Worm (Caenorhabditis elegans): ENCODE data around the gene srz-44.
"Not testable (repeated sequence)": the region's sequence is repeated elsewhere in the genome, so short reads cannot be mapped to it uniquely, and the experiment has no call there.

Gene srz-44

DNA sequence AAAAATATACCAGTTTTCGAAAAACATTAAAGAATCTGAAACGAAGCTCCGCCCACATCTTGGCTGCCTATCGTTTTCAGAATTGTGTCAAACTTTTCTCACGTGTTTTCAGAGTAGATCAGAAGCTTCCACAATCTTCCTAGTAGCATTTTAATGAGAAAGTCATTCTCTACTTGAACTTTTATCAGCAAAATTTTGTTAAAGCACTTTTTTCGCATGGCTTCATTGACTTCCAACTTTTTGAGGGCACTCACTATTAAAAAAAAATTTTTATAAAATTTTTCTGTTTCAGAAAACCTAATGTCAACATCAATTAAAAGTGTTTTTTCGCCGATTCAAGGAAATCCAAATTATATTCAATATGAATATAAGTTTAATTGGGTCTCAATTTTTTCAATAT lies 11.4 kb upstream of the srz-44 start, which contains the start of gene sru-42:
Gene sru-42 (plus strand): TSS at position 301 of the 400 bp plus-strand sequence.
- TF ChIP-seq unc-62 (GFP tag; optimal IDR thresholded peaks at IDR 0.05): no peak

DNA sequence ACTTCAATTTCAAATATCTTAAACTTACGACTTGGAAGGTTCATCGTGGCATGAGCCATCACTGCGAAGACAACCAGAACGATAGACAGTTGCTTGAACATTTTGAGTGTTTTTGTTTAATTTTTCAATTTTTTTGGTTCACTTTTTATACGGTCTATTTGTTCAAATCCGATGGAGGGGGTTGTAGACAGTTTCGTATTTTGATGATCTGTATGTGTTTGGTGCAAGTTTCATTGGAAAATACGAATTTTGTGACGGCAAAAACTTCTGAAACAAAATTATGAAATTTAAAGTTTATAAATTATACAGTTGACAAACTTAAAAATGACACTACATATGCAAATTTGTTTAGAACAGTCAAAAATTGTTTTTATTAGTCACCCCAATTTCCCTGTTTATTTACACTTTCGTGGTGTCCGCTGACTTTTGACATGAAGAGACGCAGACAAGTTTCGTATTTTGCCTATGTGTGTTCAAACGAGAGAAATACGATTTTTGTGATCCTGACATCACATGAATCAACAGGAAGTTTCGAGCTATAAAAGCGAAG lies 8.9 kb upstream of the srz-44 start, which contains the start of the genes C55A1.7 and C55A1.6:
Gene C55A1.7 (minus strand): TSS at position 101 of the 550 bp plus-strand sequence.
Gene C55A1.6 (plus strand): TSS at position 500 of the 550 bp plus-strand sequence.
- TF ChIP-seq unc-62 (GFP tag; optimal IDR thresholded peaks at IDR 0.05): not testable (repeated sequence)

DNA sequence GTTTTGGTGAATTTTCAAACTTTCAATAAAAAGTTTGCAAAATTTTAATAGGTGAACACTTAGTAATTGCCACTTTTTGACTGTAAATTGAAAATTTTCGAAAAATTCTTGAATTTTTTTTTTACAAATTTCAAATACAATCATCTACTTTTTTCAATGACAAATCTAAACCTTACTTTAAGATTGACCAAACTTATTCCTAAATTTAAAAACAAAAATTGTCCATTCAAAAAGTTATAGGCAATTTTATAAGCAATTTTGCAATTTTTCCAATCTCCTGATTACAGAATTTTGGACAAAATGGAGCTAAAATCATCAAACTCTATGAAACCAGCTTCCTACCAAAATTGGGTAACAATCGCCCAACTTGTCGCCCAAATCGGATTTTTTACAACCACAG lies 5.8 kb upstream of the srz-44 start, which contains the start of gene str-23:
Gene str-23 (plus strand): TSS at position 301 of the 400 bp plus-strand sequence.
- TF ChIP-seq unc-62 (GFP tag; optimal IDR thresholded peaks at IDR 0.05): no peak

DNA sequence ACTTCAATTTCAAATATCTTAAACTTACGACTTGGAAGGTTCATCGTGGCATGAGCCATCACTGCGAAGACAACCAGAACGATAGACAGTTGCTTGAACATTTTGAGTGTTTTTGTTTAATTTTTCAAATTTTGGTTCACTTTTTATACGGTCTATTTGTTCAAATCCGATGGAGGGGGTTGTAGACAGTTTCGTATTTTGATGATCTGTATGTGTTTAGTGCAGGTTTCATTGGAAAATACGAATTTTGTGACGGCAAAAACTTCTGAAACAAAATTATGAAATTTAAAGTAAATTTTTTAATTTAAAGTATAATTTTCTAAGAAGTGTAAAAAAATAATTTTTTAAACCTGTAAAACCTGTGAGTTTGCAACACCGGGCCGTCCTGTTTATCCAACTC lies 4.4 kb upstream of the srz-44 start, which contains the start of gene C55A1.4:
Gene C55A1.4 (minus strand): TSS at position 101 of the 400 bp plus-strand sequence.
- not testable (repeated sequence) for TF ChIP-seq unc-62 (GFP tag; optimal IDR thresholded peaks at IDR 0.05)

DNA sequence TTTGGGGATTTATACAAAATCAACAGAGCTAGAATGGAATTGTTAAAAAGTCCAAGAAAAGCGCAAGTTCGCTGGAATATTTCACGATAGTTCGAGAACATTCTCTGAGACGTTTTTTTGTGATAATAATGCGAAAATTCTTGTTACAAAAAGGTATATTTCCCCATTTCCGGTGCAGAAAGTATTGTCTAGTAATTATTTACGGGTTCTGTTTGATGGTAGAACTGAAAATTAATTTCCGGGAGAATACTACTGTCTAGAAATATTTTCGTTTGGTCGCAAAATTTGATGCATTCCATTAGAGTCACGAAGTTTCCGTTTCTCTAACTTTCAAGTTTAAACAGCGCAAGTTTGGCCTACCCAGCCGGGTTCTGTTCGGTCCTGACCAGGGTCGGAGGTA lies 9.2 kb downstream of the srz-44 start, which contains the start of gene str-248:
Gene str-248 (minus strand): TSS at position 101 of the 400 bp plus-strand sequence.
- TF ChIP-seq unc-62 (GFP tag; optimal IDR thresholded peaks at IDR 0.05): no peak

DNA sequence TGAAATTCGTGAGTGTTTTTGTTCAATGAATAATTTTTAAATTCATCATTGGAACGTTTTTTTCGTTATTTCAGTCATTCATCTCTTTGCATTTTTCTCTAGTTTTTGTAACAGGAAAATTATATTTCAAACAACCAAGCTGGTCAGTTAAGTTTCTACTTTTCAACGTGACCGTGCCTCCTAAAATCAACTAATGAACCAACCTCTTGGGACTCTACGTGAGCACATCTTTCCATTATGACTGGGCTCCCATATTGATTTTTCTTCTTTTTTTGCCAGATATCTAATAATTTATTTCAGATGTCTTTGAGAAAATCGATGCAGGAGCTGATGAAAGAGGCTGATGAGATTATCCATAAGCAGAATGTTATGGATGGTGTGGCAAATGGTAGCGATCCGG lies 13.2 kb downstream of the srz-44 start, which contains the start of gene C55A1.11:
Gene C55A1.11 (plus strand): TSS at position 301 of the 400 bp plus-strand sequence.
- TF ChIP-seq unc-62 (GFP tag; optimal IDR thresholded peaks at IDR 0.05): no peak

DNA sequence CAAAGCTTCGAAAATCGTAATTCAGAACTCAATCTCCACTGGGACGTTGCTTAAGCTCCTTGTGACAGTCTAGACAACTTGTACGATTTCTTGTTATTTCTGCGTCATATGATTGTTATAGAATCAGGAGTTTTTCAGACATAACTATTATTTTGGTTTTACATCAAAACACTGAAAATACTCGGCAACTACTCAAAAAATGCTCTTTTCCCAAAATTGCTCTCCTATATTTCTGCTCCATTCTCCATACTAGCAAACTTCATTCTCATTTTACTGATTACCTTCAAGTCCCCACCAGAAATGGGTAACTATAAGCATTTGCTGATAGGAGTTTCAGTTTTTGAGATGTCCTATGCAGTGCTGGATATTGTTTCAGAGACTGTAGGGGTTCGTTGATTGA lies 17.2 kb downstream of the srz-44 start, which contains the start of gene C55A1.1:
Gene C55A1.1 (plus strand): TSS at position 301 of the 400 bp plus-strand sequence.
- TF ChIP-seq unc-62 (GFP tag; optimal IDR thresholded peaks at IDR 0.05): no peak

DNA sequence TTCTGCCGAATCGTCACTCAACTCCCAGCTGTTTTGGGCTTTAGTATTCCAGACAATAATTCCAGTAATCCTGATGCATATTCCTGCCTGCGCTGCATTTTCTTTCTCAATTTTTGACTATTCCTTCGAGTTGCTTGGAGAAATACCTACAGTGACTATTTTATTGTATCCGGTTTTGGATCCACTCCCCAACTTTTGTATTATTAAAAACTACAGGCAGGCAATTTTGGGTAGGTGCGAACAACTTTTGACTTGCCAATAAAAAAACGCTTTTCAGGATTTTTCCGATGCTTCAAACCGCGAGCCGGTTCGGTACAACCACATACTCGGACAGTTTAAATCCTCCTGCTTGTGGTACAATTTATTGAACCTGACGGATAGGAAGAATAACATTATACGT lies 24.2 kb downstream of the srz-44 start:
- no peak for TF ChIP-seq unc-62 (GFP tag; optimal IDR thresholded peaks at IDR 0.05)

DNA sequence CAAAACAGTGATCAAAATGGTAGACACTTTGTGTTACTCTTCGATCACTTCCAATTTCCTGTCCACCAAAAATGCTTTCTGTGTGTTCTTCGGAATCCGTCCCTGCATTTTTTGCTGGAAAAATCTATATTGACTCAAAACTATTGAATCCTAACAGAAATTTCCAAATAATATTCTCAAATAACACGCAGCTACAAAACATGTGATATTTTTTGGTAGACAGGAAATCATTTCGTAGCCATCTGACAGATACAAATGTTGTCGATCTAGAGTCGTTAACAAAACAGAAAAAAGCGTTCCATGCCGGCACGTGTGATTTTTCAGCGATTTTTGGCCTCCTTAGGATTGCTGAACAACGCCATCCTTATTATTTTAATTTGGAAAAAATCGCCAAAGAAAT lies 25.9 kb downstream of the srz-44 start, which contains the start of gene str-263:
Gene str-263 (plus strand): TSS at position 301 of the 400 bp plus-strand sequence.
- TF ChIP-seq unc-62 (GFP tag; optimal IDR thresholded peaks at IDR 0.05): no peak

DNA sequence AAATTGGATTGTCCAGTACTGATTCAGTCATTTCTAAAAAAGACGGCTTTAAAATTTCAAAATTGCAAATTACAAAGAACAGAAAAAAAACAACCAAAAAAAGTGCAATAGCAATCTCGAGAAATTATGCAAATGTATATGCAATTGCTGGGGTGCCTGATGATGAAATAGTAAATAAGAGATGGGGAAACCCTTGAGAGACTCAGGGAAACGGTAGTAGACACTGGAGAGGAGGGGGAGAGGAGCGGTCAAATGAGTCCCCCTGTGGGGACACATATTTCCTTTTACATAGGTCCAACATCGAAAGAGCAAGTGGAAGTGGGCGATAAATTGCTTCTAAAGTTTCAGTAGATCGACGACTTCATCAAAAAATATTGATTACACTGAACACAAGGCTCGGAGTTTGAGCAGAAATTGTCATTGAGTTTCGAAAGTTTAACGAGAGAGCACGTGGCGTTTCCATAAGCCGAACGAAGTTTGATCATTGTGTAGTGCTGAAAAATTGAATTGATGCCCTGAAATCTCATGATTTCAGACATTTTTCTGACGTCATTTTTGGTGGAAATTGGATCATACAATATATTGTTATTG lies 28.3 kb downstream of the srz-44 start, which contains the start of the genes fbxa-153 and str-12:
Gene fbxa-153 (minus strand): TSS at position 35 of the 591 bp plus-strand sequence.
Gene str-12 (plus strand): TSS at position 541 of the 591 bp plus-strand sequence.
- no peak for TF ChIP-seq unc-62 (GFP tag; optimal IDR thresholded peaks at IDR 0.05)

DNA sequence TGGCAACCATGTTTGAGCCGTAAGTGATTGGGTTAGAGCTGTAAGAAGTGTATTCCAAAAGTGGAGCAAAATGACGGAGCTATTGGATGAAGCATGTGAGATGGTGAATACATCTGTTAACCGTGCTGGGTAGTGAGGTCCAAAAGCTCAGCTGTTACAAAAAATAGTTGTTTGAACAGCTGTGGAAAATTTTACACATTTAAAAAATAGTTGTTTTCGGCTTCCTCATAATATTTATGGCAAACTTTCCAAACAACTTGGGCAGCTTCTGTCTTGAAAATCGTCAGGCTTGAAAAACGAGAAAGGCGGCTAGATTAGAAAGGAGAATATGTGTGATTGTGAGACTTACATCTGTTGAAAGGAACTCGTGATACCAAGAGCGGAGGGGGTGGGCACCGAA lies 33.7 kb downstream of the srz-44 start, which contains the start of gene fbxa-154:
Gene fbxa-154 (minus strand): TSS at position 101 of the 400 bp plus-strand sequence.
- no peak for TF ChIP-seq unc-62 (GFP tag; optimal IDR thresholded peaks at IDR 0.05)

DNA sequence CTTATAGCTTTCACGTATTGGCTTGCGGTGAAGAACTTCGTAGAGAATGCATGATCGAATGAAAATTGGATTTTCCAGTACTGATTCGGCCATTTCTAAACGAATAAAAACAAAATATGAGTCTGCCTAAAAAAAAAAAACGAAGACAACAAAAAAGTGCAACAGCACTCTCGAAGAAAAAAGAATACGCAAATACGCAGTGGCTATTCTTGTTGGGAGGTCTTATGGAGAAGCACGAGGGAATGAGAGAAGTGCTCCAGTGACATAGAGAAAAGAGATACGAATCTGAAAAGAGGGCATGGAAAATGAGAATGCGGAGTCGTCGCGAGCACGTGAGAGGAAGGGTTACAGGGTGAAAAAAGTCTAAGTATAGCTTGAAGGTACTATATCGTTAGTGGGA lies 36.5 kb downstream of the srz-44 start, which contains the start of gene fbxa-152:
Gene fbxa-152 (minus strand): TSS at position 101 of the 400 bp plus-strand sequence.
- TF ChIP-seq unc-62 (GFP tag; optimal IDR thresholded peaks at IDR 0.05): no peak

DNA sequence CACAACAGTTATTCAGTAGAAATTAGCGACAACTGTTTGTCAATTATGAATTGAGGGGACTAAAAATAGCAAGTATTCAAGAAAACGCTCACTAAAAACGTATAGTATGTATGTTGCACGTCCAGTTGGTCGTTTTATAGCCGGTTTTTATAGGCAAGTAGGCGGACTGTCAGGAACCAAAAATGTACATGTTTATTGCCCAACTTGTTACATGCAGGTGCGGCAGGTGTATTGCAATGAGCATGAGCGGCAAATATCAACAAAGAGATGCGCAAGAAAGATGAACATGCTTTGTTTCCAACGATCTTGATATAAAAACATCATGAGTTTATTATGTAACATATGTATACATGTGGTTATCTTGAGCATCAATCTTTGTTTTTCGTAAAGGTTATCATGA lies 39.0 kb downstream of the srz-44 start, which contains the start of gene B0391.14:
Gene B0391.14 (minus strand): TSS at position 101 of the 400 bp plus-strand sequence.
- TF ChIP-seq unc-62 (GFP tag; optimal IDR thresholded peaks at IDR 0.05): not testable (repeated sequence)

DNA sequence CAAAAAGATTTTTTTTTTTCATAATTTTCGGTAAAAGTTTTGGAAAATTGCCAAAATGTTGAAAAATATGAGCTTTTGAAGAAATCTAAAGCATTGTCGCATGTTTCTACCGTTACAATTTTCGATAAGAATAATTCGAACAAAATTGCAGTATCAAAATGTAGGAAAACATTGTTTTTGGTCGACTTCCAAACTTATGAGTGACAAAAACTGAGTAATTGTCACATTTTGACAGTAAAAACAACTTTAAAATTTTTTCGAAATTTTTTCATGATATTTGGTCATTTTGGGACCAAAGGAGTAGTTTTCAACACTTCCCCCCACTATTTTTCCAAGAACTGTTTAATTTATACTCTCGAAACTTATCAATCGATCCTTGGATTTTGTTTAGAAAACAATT lies 44.2 kb downstream of the srz-44 start, which contains the start of gene fbxa-139:
Gene fbxa-139 (minus strand): TSS at position 101 of the 400 bp plus-strand sequence.
- TF ChIP-seq unc-62 (GFP tag; optimal IDR thresholded peaks at IDR 0.05): no peak

DNA sequence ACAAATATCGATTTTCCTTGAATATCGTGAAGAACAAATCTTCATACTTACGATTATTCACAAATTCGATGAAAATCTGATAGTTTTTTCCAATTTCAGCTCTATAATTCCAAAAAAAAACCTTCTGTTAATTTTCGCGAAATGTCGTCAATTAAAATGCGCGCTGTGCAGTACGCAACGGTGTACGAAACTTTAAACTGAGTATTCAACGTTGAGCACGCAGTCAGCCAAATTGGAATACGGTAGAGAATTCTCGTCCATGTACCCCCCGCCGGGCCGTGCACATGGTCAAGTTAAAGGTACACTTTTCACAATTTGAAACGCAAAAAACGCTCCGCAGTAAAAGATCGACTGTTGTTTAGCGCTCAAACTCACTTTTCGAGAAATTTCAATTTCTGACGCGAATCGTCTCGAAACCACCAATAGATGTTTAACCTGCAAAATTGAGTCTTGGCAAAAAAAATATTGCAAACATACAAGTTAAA lies 48.5 kb downstream of the srz-44 start, which contains the start of gene F28F8.7:
Gene F28F8.7 (minus strand): TSS at position 435 of the 485 bp plus-strand sequence.
- not testable (repeated sequence) for TF ChIP-seq unc-62 (GFP tag; optimal IDR thresholded peaks at IDR 0.05)
